Fruit fly (Drosophila melanogaster): ENCODE results near the gene CG10903.

Gene CG10903

dm6 chr3R:7995722-7996121 is 34.5 kb upstream of the CG10903 start, which contains the start of gene Elovl7 (continued):
- TF ChIP-seq lab (GFP tag; optimal IDR thresholded peaks at IDR 0.05), result peak; percentile 18
- no peak for TF ChIP-seq dm (GFP tag; optimal IDR thresholded peaks at IDR 0.05)
- peak; percentile 23; the same call in 1 of the 2 replicates for TF ChIP-seq slbo (GFP tag; IDR thresholded peaks at IDR 0.05)
- TF ChIP-seq pb (GFP tag; optimal IDR thresholded peaks at IDR 0.05), result no peak
- TF ChIP-seq jumu (GFP tag; optimal IDR thresholded peaks at IDR 0.05), result no peak
- no peak for TF ChIP-seq Doc2 (GFP tag; IDR thresholded peaks at IDR 0.05)
- 0 out of 2 replicates have a peak, but pooled peaks have one; percentile 12 for TF ChIP-seq CG32532 (GFP tag; IDR thresholded peaks at IDR 0.05)
- TF ChIP-seq bsh (GFP tag; optimal IDR thresholded peaks at IDR 0.05), result no peak
- no peak for TF ChIP-seq danr (GFP tag; IDR thresholded peaks at IDR 0.05)
- TF ChIP-seq twi (tag; optimal IDR thresholded peaks at IDR 0.05), result no peak
- no peak for TF ChIP-seq Sry-δ (GFP tag; optimal IDR thresholded peaks at IDR 0.05)
- no peak for TF ChIP-seq fd102C (GFP tag; optimal IDR thresholded peaks at IDR 0.05)
- TF ChIP-seq NfI (GFP tag; optimal IDR thresholded peaks at IDR 0.05), result no peak
- peak; percentile 41; the same call in 1 of the 2 replicates for TF ChIP-seq stc (GFP tag; IDR thresholded peaks at IDR 0.05)
- TF ChIP-seq CG18619 (GFP tag; optimal IDR thresholded peaks at IDR 0.05), result no peak
- no peak for TF ChIP-seq D19B (GFP tag; optimal IDR thresholded peaks at IDR 0.05)
- TF ChIP-seq CG13624 (GFP tag; optimal IDR thresholded peaks at IDR 0.05), result peak; percentile 1
- TF ChIP-seq row (GFP tag; IDR thresholded peaks at IDR 0.05), result no peak
- TF ChIP-seq GATAe (GFP tag; conservative IDR thresholded peaks at IDR 0.05), result no peak
- TF ChIP-seq CG15011 (GFP tag; optimal IDR thresholded peaks at IDR 0.05), result no peak
- TF ChIP-seq gro (GFP tag; optimal IDR thresholded peaks at IDR 0.05), result no peak
- TF ChIP-seq NC2β (GFP tag; optimal IDR thresholded peaks at IDR 0.05), result no peak
- TF ChIP-seq Doc3 (GFP tag; IDR thresholded peaks at IDR 0.05; ENCODE audit: partially characterized antibody), result no peak
- TF ChIP-seq D19A (tag; optimal IDR thresholded peaks at IDR 0.05), result no peak
- no peak for TF ChIP-seq CG7839 (tag; optimal IDR thresholded peaks at IDR 0.05)
- no peak for TF ChIP-seq Ets97D (GFP tag; optimal IDR thresholded peaks at IDR 0.05)
- TF ChIP-seq CoRest (tag; optimal IDR thresholded peaks at IDR 0.05), result no peak
- peak; percentile 93 for TF ChIP-seq Adf1 (GFP tag; IDR thresholded peaks at IDR 0.05)
- TF ChIP-seq Aef1 (GFP tag; IDR thresholded peaks at IDR 0.05), result no peak
- TF ChIP-seq pan (optimal IDR thresholded peaks at IDR 0.05), result no peak
- TF ChIP-seq pan (GFP tag; optimal IDR thresholded peaks at IDR 0.05 in 1 of 2, IDR thresholded peaks at IDR 0.05 in 1 of 2), result no peak
- no peak for TF ChIP-seq CG31224 (GFP tag; IDR thresholded peaks at IDR 0.05)
- TF ChIP-seq sisA (GFP tag; IDR thresholded peaks at IDR 0.05), result no peak
- no peak for TF ChIP-seq mam (GFP tag; optimal IDR thresholded peaks at IDR 0.05)
- no peak for TF ChIP-seq CG7556 (GFP tag; optimal IDR thresholded peaks at IDR 0.05)
- peak; percentile 58; the same call in 1 of the 3 replicates for TF ChIP-seq so (GFP tag; IDR thresholded peaks at IDR 0.05)
- no peak for TF ChIP-seq YL-1 (GFP tag; optimal IDR thresholded peaks at IDR 0.05)
- no peak for TF ChIP-seq CG8089 (GFP tag; optimal IDR thresholded peaks at IDR 0.05)
- TF ChIP-seq CG1832 (GFP tag; optimal IDR thresholded peaks at IDR 0.05), result peak; percentile 22
- TF ChIP-seq corto (GFP tag; optimal IDR thresholded peaks at IDR 0.05), result no peak
- TF ChIP-seq sim (GFP tag; IDR thresholded peaks at IDR 0.05), result no peak
- TF ChIP-seq pnt (GFP tag; optimal IDR thresholded peaks at IDR 0.05), result no peak
- TF ChIP-seq inv (GFP tag; IDR thresholded peaks at IDR 0.05; ENCODE audit: partially characterized antibody), result no peak
- TF ChIP-seq CG4424 (GFP tag; optimal IDR thresholded peaks at IDR 0.05), result no peak
- TF ChIP-seq hbn (GFP tag; IDR thresholded peaks at IDR 0.05; ENCODE audit: partially characterized antibody), result no peak
- TF ChIP-seq Med (GFP tag), result peak; percentile 83
- TF ChIP-seq disco-r (GFP tag; optimal IDR thresholded peaks at IDR 0.05), result no peak
- TF ChIP-seq CG12659 (GFP tag; optimal IDR thresholded peaks at IDR 0.05), result no peak
- no peak for TF ChIP-seq CG17359 (tag; optimal IDR thresholded peaks at IDR 0.05)
- TF ChIP-seq cwo (GFP tag; optimal IDR thresholded peaks at IDR 0.05), result no peak
- no peak for TF ChIP-seq CG12299 (tag; optimal IDR thresholded peaks at IDR 0.05)
- TF ChIP-seq CG6854 (GFP tag; optimal IDR thresholded peaks at IDR 0.05), result peak; percentile 19
